Worm (Caenorhabditis elegans) whole organism, young adult: ENCODE measurements around the gene irld-2.

Experiments
- C17E4.6 ChIP-seq: fragments of 200-800 bp; sonication (Bioruptor generic); IDR thresholded peaks from 2 replicates; pipeline ENCODE4 v1.3.6; 2022; ENCODE audit warnings: missing genetic modification reagents, missing genetic modification characterization, missing compliant biosample characterization
- T07F8.4 ChIP-seq: sonication (generic microtip); optimal IDR thresholded peaks from 2 replicates; lab custom pipeline; 2016; ENCODE audit warnings: mild to moderate bottlenecking, missing genetic modification characterization, moderate library complexity, missing compliant biosample characterization
- ama-1 ChIP-seq, 3 experiments: fragments of 150-350 bp in 1 of 3; sonication (generic microtip) in 2 of 3; optimal IDR thresholded peaks; 2 replicates each; lab custom pipeline; 2014 to 2018; ENCODE audit warnings: missing biosample characterization in 2 of 3, missing genetic modification characterization in 2 of 3, missing genetic modification reagents in 2 of 3
- lin-54 ChIP-seq: fragments of 200-800 bp; sonication (Bioruptor generic); optimal IDR thresholded peaks from 2 replicates; lab custom pipeline; 2018; ENCODE audit warnings: mild to moderate bottlenecking, missing genetic modification characterization, missing compliant biosample characterization
- snpc-1.3 ChIP-seq: sonication (generic microtip); optimal IDR thresholded peaks from 2 replicates; lab custom pipeline; 2017; ENCODE audit warnings: missing genetic modification characterization, mild to moderate bottlenecking, missing compliant biosample characterization, antibody characterized with exemption, moderate library complexity, missing genotype, missing genetic modification reagents; ENCODE audit not compliant: insufficient read depth
- snpc-4 ChIP-seq, 5 experiments: fragments of 150-350 bp in 1 of 5; sonication (generic microtip) in 4 of 5; optimal IDR thresholded peaks; 2 replicates each; lab custom pipeline; 2014 to 2018; ENCODE audit warnings: missing genetic modification characterization in 5 of 5, missing biosample characterization in 3 of 5, antibody characterized with exemption in 2 of 5, mild to moderate bottlenecking in 2 of 5, missing compliant biosample characterization in 2 of 5, missing genotype in 2 of 5, moderate library complexity in 2 of 5, missing genetic modification reagents in 1 of 5
- tlf-1 ChIP-seq: fragments of 200-800 bp; sonication (Bioruptor generic); optimal IDR thresholded peaks from 2 replicates; lab custom pipeline; 2018; ENCODE audit warnings: mild to moderate bottlenecking, missing genetic modification characterization, missing compliant biosample characterization
- unc-62 ChIP-seq: fragments of 150-350 bp; optimal IDR thresholded peaks from 2 replicates; lab custom pipeline; 2014; ENCODE audit warnings: missing biosample characterization, missing genetic modification reagents, missing genetic modification characterization
- ztf-18 ChIP-seq: sonication (generic microtip); optimal IDR thresholded peaks from 2 replicates; lab custom pipeline; 2016; ENCODE audit warnings: missing genotype, mild to moderate bottlenecking, missing genetic modification characterization, missing compliant biosample characterization

DNA sequence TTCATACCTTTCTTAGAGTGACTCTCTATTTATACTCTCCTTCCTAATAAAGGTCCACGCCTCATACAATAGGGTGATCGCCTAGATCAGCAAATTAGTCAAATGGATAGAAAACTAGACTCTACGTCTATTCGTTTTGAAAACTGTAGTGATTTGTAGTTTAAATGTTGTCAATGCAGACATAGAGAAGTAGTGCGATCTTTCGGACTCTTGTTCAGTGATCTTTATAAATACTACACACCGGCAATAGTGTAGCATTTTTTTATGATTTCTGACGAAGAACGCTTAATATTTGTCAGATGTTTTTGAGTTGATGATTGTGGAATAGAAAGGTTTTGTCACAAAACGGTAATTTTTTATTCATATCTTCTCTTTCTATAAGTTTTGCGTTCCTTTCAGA, 16.4 kb upstream of the irld-2 start:
- no peak for TF ChIP-seq ama-1 (optimal IDR thresholded peaks at IDR 0.05; lab: Kevin White, UChicago)
- TF ChIP-seq ama-1 (GFP tag; optimal IDR thresholded peaks at IDR 0.05; lab: Kevin White, UChicago) = no peak
- no peak for TF ChIP-seq ztf-18 (tag; lab: Kevin White, UChicago)
- TF ChIP-seq tlf-1 = no peak
- TF ChIP-seq lin-54 (GFP tag; lab: Kevin White, UChicago) = no peak
- TF ChIP-seq T07F8.4 = no peak
- no peak for TF ChIP-seq snpc-1.3 (tag; lab: Kevin White, UChicago)
- no peak for TF ChIP-seq snpc-4 (GFP tag; optimal IDR thresholded peaks at IDR 0.05; lab: Kevin White, UChicago)
- TF ChIP-seq snpc-4 (tag; optimal IDR thresholded peaks at IDR 0.05; lab: Kevin White, UChicago) = no peak
- no peak for TF ChIP-seq C17E4.6
- no peak for TF ChIP-seq unc-62 (GFP tag; lab: Kevin White, UChicago)
